Fruit fly (Drosophila melanogaster) whole organism, embryonic: ENCODE data around the gene PIG-C.

ENCODE experiments used
- Atf-2 ChIP-seq: fragments of 200-800 bp; sonication (Bioruptor generic); optimal IDR thresholded peaks from 2 replicates; lab custom pipeline; 2016; ENCODE audit warnings: missing biosample characterization, missing genetic modification characterization
- Atf3 ChIP-seq: fragments of 200-800 bp; sonication (Bioruptor generic); optimal IDR thresholded peaks from 3 replicates; lab custom pipeline; 2016; ENCODE audit warnings: missing biosample characterization, missing genetic modification characterization
- Blimp-1 ChIP-seq: fragments of 200-800 bp; sonication (Bioruptor generic); optimal IDR thresholded peaks from 3 replicates; lab custom pipeline; 2018; ENCODE audit warnings: missing biosample characterization, missing genetic modification characterization, mild to moderate bottlenecking, moderate library complexity, missing genetic modification reagents
- CG12391 ChIP-seq: fragments of 200-800 bp; sonication (Bioruptor generic); optimal IDR thresholded peaks from 3 replicates; lab custom pipeline; 2018; ENCODE audit warnings: missing biosample characterization, mild to moderate bottlenecking, missing genetic modification characterization, moderate library complexity
- CG13424 ChIP-seq: fragments of 200-800 bp; sonication (Bioruptor generic); optimal IDR thresholded peaks from 2 replicates; lab custom pipeline; 2019; ENCODE audit warnings: missing biosample characterization, mild to moderate bottlenecking, missing genetic modification characterization, moderate library complexity
- CG15514 ChIP-seq: fragments of 200-800 bp; sonication (Bioruptor generic); optimal IDR thresholded peaks from 3 replicates; lab custom pipeline; 2017; ENCODE audit warnings: missing biosample characterization, missing genetic modification characterization, mild to moderate bottlenecking, moderate library complexity, missing genetic modification reagents
- CG15601 ChIP-seq: fragments of 200-800 bp; sonication (Bioruptor generic); optimal IDR thresholded peaks from 3 replicates; lab custom pipeline; 2019; ENCODE audit warnings: missing biosample characterization, mild to moderate bottlenecking, missing genetic modification characterization, moderate library complexity
- CG17361 ChIP-seq: fragments of 200-800 bp; sonication (Bioruptor generic); IDR thresholded peaks from 3 replicates; pipeline ENCODE4 v1.3.6; 2022; ENCODE audit warnings: missing biosample characterization, missing genetic modification characterization
- CG18011 ChIP-seq: fragments of 200-800 bp; sonication (Bioruptor generic); optimal IDR thresholded peaks from 2 replicates; lab custom pipeline; 2017; ENCODE audit warnings: missing biosample characterization, missing genetic modification characterization, mild to moderate bottlenecking, moderate library complexity, missing genotype
- CG18599 ChIP-seq: fragments of 200-800 bp; sonication (Bioruptor generic); optimal IDR thresholded peaks from 3 replicates; lab custom pipeline; 2017; ENCODE audit warnings: missing biosample characterization, missing genetic modification characterization, mild to moderate bottlenecking, moderate library complexity, missing genetic modification reagents
- CG30403 ChIP-seq: fragments of 200-800 bp; sonication (Bioruptor generic); optimal IDR thresholded peaks from 3 replicates; lab custom pipeline; 2016; ENCODE audit warnings: missing biosample characterization, missing genetic modification characterization
- CG3065 ChIP-seq: fragments of 200-800 bp; sonication (Bioruptor generic); optimal IDR thresholded peaks from 2 replicates; lab custom pipeline; 2016; ENCODE audit warnings: missing biosample characterization, missing genetic modification characterization
- CG3838 ChIP-seq: fragments of 200-800 bp; sonication (Bioruptor generic); optimal IDR thresholded peaks from 3 replicates; lab custom pipeline; 2016; ENCODE audit warnings: missing biosample characterization, missing genetic modification characterization
- CG7786 ChIP-seq: fragments of 200-800 bp; sonication (Bioruptor generic); optimal IDR thresholded peaks from 2 replicates; lab custom pipeline; 2016; ENCODE audit warnings: missing biosample characterization, missing genetic modification characterization
- CG8290 ChIP-seq, 3 experiments: fragments of 200-800 bp; sonication (Bioruptor generic); optimal IDR thresholded peaks; 2 replicates each; lab custom pipeline; 2016 to 2019; ENCODE audit warnings: missing biosample characterization in 3 of 3, missing genetic modification characterization in 3 of 3, mild to moderate bottlenecking in 2 of 3, moderate library complexity in 1 of 3
- CHES-1-like ChIP-seq: fragments of 200-800 bp; sonication (Bioruptor generic); optimal IDR thresholded peaks from 2 replicates; lab custom pipeline; 2016; ENCODE audit warnings: missing biosample characterization, missing genetic modification characterization
- Chrac-16 ChIP-seq: fragments of 200-800 bp; sonication (Bioruptor generic); optimal IDR thresholded peaks from 3 replicates; lab custom pipeline; 2016; ENCODE audit warnings: missing biosample characterization, missing genetic modification characterization
- Dek ChIP-seq: fragments of 200-800 bp; sonication (Bioruptor generic); optimal IDR thresholded peaks from 3 replicates; lab custom pipeline; 2019; ENCODE audit warnings: missing biosample characterization, mild to moderate bottlenecking, missing genetic modification characterization, moderate library complexity
- Doc3 ChIP-seq: fragments of 200-800 bp; sonication (Bioruptor generic); IDR thresholded peaks from 3 replicates; pipeline ENCODE4 v1.3.6; 2022; ENCODE audit warnings: missing biosample characterization, missing genetic modification characterization; ENCODE audit not compliant: partially characterized antibody
- Dp ChIP-seq: fragments of 200-800 bp; sonication (Bioruptor generic); optimal IDR thresholded peaks from 2 replicates; lab custom pipeline; 2018; ENCODE audit warnings: missing biosample characterization, mild to moderate bottlenecking, missing genetic modification characterization, moderate library complexity
- HmgZ ChIP-seq: fragments of 200-800 bp; sonication (Bioruptor generic); optimal IDR thresholded peaks from 2 replicates; lab custom pipeline; 2018; ENCODE audit warnings: missing biosample characterization, mild to moderate bottlenecking, missing genetic modification characterization
- Hr51 ChIP-seq, 2 experiments: fragments of 200-800 bp; sonication (Bioruptor generic); optimal IDR thresholded peaks; 2 replicates in 1 of 2; 3 replicates in 1 of 2; lab custom pipeline; 2016 to 2018; ENCODE audit warnings: missing biosample characterization in 2 of 2, missing genetic modification characterization in 2 of 2, mild to moderate bottlenecking in 1 of 2, moderate library complexity in 1 of 2
- Med ChIP-seq: fragments of 200-800 bp; sonication (Bioruptor generic); peaks from one replicate; lab custom pipeline; 2016; ENCODE audit warnings: missing biosample characterization, missing genetic modification characterization, mild to moderate bottlenecking, inconsistent platforms, moderate library complexity
- Meics ChIP-seq: fragments of 200-800 bp; sonication (Bioruptor generic); optimal IDR thresholded peaks from 2 replicates; lab custom pipeline; 2017; ENCODE audit warnings: missing biosample characterization, mild to moderate bottlenecking, missing genetic modification characterization
- Myb ChIP-seq: fragments of 200-800 bp; sonication (Bioruptor generic); optimal IDR thresholded peaks from 2 replicates; lab custom pipeline; 2016; ENCODE audit warnings: missing biosample characterization, missing genetic modification characterization
- Neu2 ChIP-seq: fragments of 200-800 bp; sonication (Bioruptor generic); optimal IDR thresholded peaks from 3 replicates; lab custom pipeline; 2016; ENCODE audit warnings: missing biosample characterization, missing genetic modification characterization, borderline replicate concordance
- PHDP ChIP-seq: fragments of 200-800 bp; sonication (Bioruptor generic); optimal IDR thresholded peaks from 3 replicates; lab custom pipeline; 2018; ENCODE audit warnings: missing biosample characterization, mild to moderate bottlenecking, missing genetic modification characterization, moderate library complexity
- Pdp1 ChIP-seq, 2 experiments: fragments of 200-800 bp; sonication (Bioruptor generic); optimal IDR thresholded peaks; 3 replicates each; lab custom pipeline; 2016; ENCODE audit warnings: missing biosample characterization in 2 of 2, missing genetic modification characterization in 2 of 2, mild to moderate bottlenecking in 1 of 2, moderate library complexity in 1 of 2
- Xrp1 ChIP-seq: fragments of 200-800 bp; sonication (Bioruptor generic); IDR thresholded peaks from 2 replicates; pipeline ENCODE4 v1.3.6; 2022; ENCODE audit warnings: missing biosample characterization, missing genetic modification characterization
- bcd ChIP-seq: fragments of 200-800 bp; sonication (Bioruptor generic); optimal IDR thresholded peaks from 2 replicates; lab custom pipeline; 2017; ENCODE audit warnings: missing biosample characterization, mild to moderate bottlenecking, missing genetic modification characterization
- chif ChIP-seq, 2 experiments: fragments of 200-800 bp; sonication (Bioruptor generic); optimal IDR thresholded peaks; 3 replicates each; lab custom pipeline; 2016; ENCODE audit warnings: missing biosample characterization in 2 of 2, missing genetic modification characterization in 2 of 2
- fd3F ChIP-seq: fragments of 200-800 bp; sonication (Bioruptor generic); optimal IDR thresholded peaks from 2 replicates; lab custom pipeline; 2018; ENCODE audit warnings: missing biosample characterization, mild to moderate bottlenecking, missing genetic modification characterization, moderate library complexity
- gcm ChIP-seq: fragments of 200-800 bp; sonication (Bioruptor generic); optimal IDR thresholded peaks from 2 replicates; lab custom pipeline; 2019; ENCODE audit warnings: missing biosample characterization, mild to moderate bottlenecking, missing genetic modification characterization, moderate library complexity
- gt ChIP-seq: fragments of 200-800 bp; sonication (Bioruptor generic); IDR thresholded peaks from 2 replicates; pipeline ENCODE4 v1.3.6; 2022; ENCODE audit warnings: missing biosample characterization, missing genetic modification characterization
- luna ChIP-seq: fragments of 200-800 bp; sonication (Bioruptor generic); optimal IDR thresholded peaks from 2 replicates; lab custom pipeline; 2016; ENCODE audit warnings: missing biosample characterization, missing genetic modification characterization
- maf-S ChIP-seq: fragments of 200-800 bp; sonication (Bioruptor generic); optimal IDR thresholded peaks from 2 replicates; lab custom pipeline; 2016; ENCODE audit warnings: missing biosample characterization, missing genetic modification characterization
- mam ChIP-seq: fragments of 200-800 bp; sonication (Bioruptor generic); optimal IDR thresholded peaks from 3 replicates; lab custom pipeline; 2016; ENCODE audit warnings: missing biosample characterization, missing genetic modification characterization
- phol ChIP-seq: fragments of 200-800 bp; sonication (Bioruptor generic); optimal IDR thresholded peaks from 3 replicates; lab custom pipeline; 2018; ENCODE audit warnings: missing biosample characterization, mild to moderate bottlenecking, missing genetic modification characterization, moderate library complexity
- pnt ChIP-seq: fragments of 200-800 bp; sonication (Bioruptor generic); optimal IDR thresholded peaks from 3 replicates; lab custom pipeline; 2016; ENCODE audit warnings: missing biosample characterization, missing genetic modification characterization
- prd ChIP-seq, 3 experiments: fragments of >200 bp in 2 of 3; fragments of 200-800 bp in 1 of 3; sonication (Bioruptor generic) in 1 of 3; optimal IDR thresholded peaks in 2 of 3; IDR thresholded peaks in 1 of 3; 2 replicates in 2 of 3; 3 replicates in 1 of 3; pipeline versions ENCODE4 v1.3.6 to Lab custom; 2017 to 2022; ENCODE audit warnings: missing biosample characterization in 1 of 3, missing genetic modification characterization in 1 of 3
- pzg ChIP-seq: fragments of 200-800 bp; sonication (Bioruptor generic); optimal IDR thresholded peaks from 3 replicates; lab custom pipeline; 2018; ENCODE audit warnings: missing biosample characterization, mild to moderate bottlenecking, missing genetic modification characterization, moderate library complexity
- run ChIP-seq: fragments of 200-800 bp; sonication (Bioruptor generic); optimal IDR thresholded peaks from 3 replicates; lab custom pipeline; 2018; ENCODE audit warnings: missing biosample characterization, mild to moderate bottlenecking, missing genetic modification characterization
- slbo ChIP-seq: fragments of 200-800 bp; sonication (Bioruptor generic); IDR thresholded peaks from 2 replicates; pipeline ENCODE4 v1.3.6; 2022; ENCODE audit warnings: missing biosample characterization, missing genetic modification characterization
- sob ChIP-seq: fragments of 200-800 bp; sonication (Bioruptor generic); IDR thresholded peaks from 2 replicates; pipeline ENCODE4 v1.3.6; 2022; ENCODE audit warnings: missing biosample characterization, missing genetic modification characterization
- sug ChIP-seq: fragments of 200-800 bp; optimal IDR thresholded peaks from 2 replicates; lab custom pipeline; 2019; ENCODE audit warnings: missing biosample characterization, mild to moderate bottlenecking, missing genetic modification characterization, moderate library complexity

PIG-C gene

DNA sequence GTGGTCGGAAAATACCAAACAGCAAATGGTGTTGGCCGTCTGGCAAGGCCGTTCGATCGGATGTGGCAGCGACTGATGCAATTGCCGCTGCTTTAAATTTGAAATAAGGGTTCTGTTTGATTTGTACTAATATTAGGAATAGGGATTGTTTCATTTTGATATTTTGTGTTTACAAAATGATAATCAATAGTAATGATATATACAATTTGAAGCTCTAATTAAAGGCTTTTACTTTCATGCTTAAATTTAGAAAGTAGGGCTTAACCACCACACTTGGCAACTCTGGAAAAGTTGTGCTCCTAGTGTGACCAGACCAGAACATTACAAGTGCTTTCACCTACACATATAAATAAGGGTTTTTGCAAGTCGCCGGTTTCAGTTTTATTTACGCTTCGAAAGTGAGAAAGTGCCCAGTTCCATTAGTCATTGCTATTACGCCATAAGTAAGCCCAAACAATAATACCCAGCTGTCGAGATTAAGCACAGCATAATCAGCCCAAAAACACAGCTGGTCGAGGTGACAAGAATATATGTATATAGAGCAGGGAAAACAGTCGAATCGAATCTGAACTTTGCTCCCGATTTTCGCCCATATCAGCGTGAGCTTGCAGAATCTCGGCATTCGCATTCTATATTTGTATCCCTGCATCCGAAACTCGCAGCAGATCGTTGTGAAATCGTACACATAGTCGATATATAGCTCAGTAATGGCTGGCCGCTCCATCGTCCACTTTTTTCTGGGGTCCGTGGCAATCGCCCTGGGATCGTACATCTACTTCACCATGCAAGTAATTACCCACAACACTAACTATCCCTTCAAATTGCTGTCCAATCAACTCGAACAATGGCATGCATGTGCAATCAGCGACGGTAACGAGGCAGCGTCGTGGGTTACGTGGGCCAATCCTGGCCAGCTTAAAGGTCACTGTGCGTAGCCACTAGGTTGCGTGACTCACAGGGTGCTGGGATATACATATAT, 7.2 kb upstream of the PIG-C start, which contains the start of gene Gtpx (continued):
- TF ChIP-seq fd3F (peak; percentile 29), Dek (tag; lab: Kevin White, UChicago) (peak; percentile 37), PHDP (peak; percentile 41), CG18599 (GFP tag; lab: Kevin White, UChicago) (peak; percentile 43), pzg (GFP tag; lab: Kevin White, UChicago) (peak; percentile 83), Chrac-16 (GFP tag; lab: Kevin White, UChicago) (peak; percentile 56), prd (optimal IDR thresholded peaks at IDR 0.05; lab: Kevin White, UChicago) (no peak), prd (GFP tag; IDR thresholded peaks at IDR 0.05; lab: Robert Waterston, UW) (peak; percentile 50; the same call in 1 of the 3 replicates), mam (peak; percentile 63), CG7786 (GFP tag; lab: Kevin White, UChicago) (peak; percentile 21), CG12391 (tag; lab: Kevin White, UChicago) (peak; percentile 70), CG3838 (GFP tag; lab: Kevin White, UChicago) (no peak), gcm (no peak), Atf-2 (GFP tag; lab: Kevin White, UChicago) (no peak), Dp (GFP tag; lab: Kevin White, UChicago) (peak; percentile 80), bcd (GFP tag; lab: Kevin White, UChicago) (peak; percentile 35), HmgZ (tag; lab: Kevin White, UChicago) (peak; percentile 58), CG30403 (GFP tag; lab: Kevin White, UChicago) (peak; percentile 62), chif (GFP tag; optimal IDR thresholded peaks at IDR 0.05; lab: Kevin White, UChicago) (peak in 1 of 2 experiments; percentile 37), run (tag; lab: Kevin White, UChicago) (no peak), sug (tag; lab: Kevin White, UChicago) (peak; percentile 70), Xrp1 (GFP tag; lab: Robert Waterston, UW) (peak; percentile 33; the same call in 1 of the 2 replicates), CG18011 (GFP tag; lab: Kevin White, UChicago) (peak; percentile 34), pnt (GFP tag; lab: Kevin White, UChicago) (peak; percentile 22), Doc3 (GFP tag; lab: Robert Waterston, UW) (no peak), slbo (GFP tag; lab: Robert Waterston, UW) (peak; percentile 64), gt (no peak), Meics (GFP tag; lab: Kevin White, UChicago) (no peak), maf-S (GFP tag; lab: Kevin White, UChicago) (peak; percentile 44), CG3065 (GFP tag; lab: Kevin White, UChicago) (no peak), CG15601 (tag; lab: Kevin White, UChicago) (peak; percentile 48), CG17361 (peak; percentile 66; the same call in 2 of the 3 replicates), Myb (GFP tag; lab: Kevin White, UChicago) (peak; percentile 86), Blimp-1 (GFP tag; lab: Kevin White, UChicago) (peak; percentile 37), phol (peak; percentile 57), CG8290 (GFP tag; optimal IDR thresholded peaks at IDR 0.05; lab: Kevin White, UChicago) (no peak), CG8290 (tag; optimal IDR thresholded peaks at IDR 0.05; lab: Kevin White, UChicago) (peak in 1 of 2 experiments; percentile 38), Neu2 (GFP tag; lab: Kevin White, UChicago) (no peak), luna (GFP tag; lab: Kevin White, UChicago) (no peak), sob (GFP tag; lab: Robert Waterston, UW) (no peak), Pdp1 (GFP tag; optimal IDR thresholded peaks at IDR 0.05; lab: Kevin White, UChicago) (peak; percentile 55 to 81), CG15514 (GFP tag; lab: Kevin White, UChicago) (peak; percentile 63), CG13424 (peak; percentile 69), Atf3 (GFP tag; lab: Kevin White, UChicago) (peak; percentile 12), CHES-1-like (peak; percentile 61), Hr51 (GFP tag; optimal IDR thresholded peaks at IDR 0.05; lab: Kevin White, UChicago) (no peak), Med (GFP tag; lab: Kevin White, UChicago) (peak; percentile 85)
